Worm (Caenorhabditis elegans) whole organism, young adult: Measurements from ENCODE around the gene unc-53.

ENCODE experiments used
- F22D6.2 ChIP-seq: sonication (generic microtip); optimal IDR thresholded peaks from 2 replicates; lab custom pipeline; 2016; ENCODE audit warnings: mild to moderate bottlenecking, missing genetic modification characterization, missing compliant biosample characterization
- F23B12.7 ChIP-seq: sonication (generic microtip); optimal IDR thresholded peaks from 2 replicates; lab custom pipeline; 2017; ENCODE audit warnings: missing genetic modification characterization, mild to moderate bottlenecking, missing compliant biosample characterization, antibody characterized with exemption, moderate library complexity; ENCODE audit not compliant: insufficient read depth
- F33H1.4 ChIP-seq: fragments of 200-800 bp; sonication (Bioruptor generic); IDR thresholded peaks from 2 replicates; pipeline ENCODE4 v1.3.6; 2022; ENCODE audit warnings: missing genetic modification reagents, missing genetic modification characterization, missing compliant biosample characterization
- F52B5.7 ChIP-seq: sonication (generic microtip); optimal IDR thresholded peaks from 2 replicates; lab custom pipeline; 2016; ENCODE audit warnings: mild to moderate bottlenecking, missing genetic modification characterization, missing compliant biosample characterization
- T07F8.4 ChIP-seq: sonication (generic microtip); optimal IDR thresholded peaks from 2 replicates; lab custom pipeline; 2016; ENCODE audit warnings: mild to moderate bottlenecking, missing genetic modification characterization, moderate library complexity, missing compliant biosample characterization
- T26A5.8 ChIP-seq: sonication (generic microtip); optimal IDR thresholded peaks from 2 replicates; lab custom pipeline; 2016; ENCODE audit warnings: missing genetic modification characterization, missing compliant biosample characterization
- Y67H2A.10 ChIP-seq: fragments of 200-800 bp; sonication (Bioruptor generic); conservative IDR thresholded peaks from 2 replicates; pipeline ENCODE4 v1.3.6; 2022; ENCODE audit warnings: missing genetic modification reagents, missing genetic modification characterization, missing compliant biosample characterization
- attf-3 ChIP-seq: fragments of 200-800 bp; sonication (Bioruptor generic); conservative IDR thresholded peaks from 2 replicates; pipeline ENCODE4 v1.3.6; 2022; ENCODE audit warnings: missing genetic modification reagents, missing genetic modification characterization, missing compliant biosample characterization
- attf-6 ChIP-seq: fragments of 200-800 bp; sonication (Bioruptor generic); IDR thresholded peaks from 2 replicates; pipeline ENCODE4 v1.3.6; 2022; ENCODE audit warnings: missing genetic modification reagents, missing genetic modification characterization, missing compliant biosample characterization
- die-1 ChIP-seq: sonication (generic microtip); optimal IDR thresholded peaks from 2 replicates; lab custom pipeline; 2016; ENCODE audit warnings: missing genotype, mild to moderate bottlenecking, missing genetic modification characterization, missing compliant biosample characterization
- dox-1 ChIP-seq: fragments of 200-800 bp; sonication (Bioruptor generic); IDR thresholded peaks from 2 replicates; pipeline ENCODE4 v1.3.6; 2022; ENCODE audit warnings: missing genetic modification reagents, missing genetic modification characterization, missing compliant biosample characterization
- lin-35 ChIP-seq, 3 experiments: fragments of 150-350 bp in 2 of 3; sonication (generic microtip) in 1 of 3; optimal IDR thresholded peaks; 2 replicates each; lab custom pipeline; 2014 to 2018; ENCODE audit warnings: missing biosample characterization in 3 of 3, missing genetic modification characterization in 3 of 3, missing genetic modification reagents in 3 of 3
- lin-54 ChIP-seq: fragments of 200-800 bp; sonication (Bioruptor generic); optimal IDR thresholded peaks from 2 replicates; lab custom pipeline; 2018; ENCODE audit warnings: mild to moderate bottlenecking, missing genetic modification characterization, missing compliant biosample characterization
- lsl-1 ChIP-seq: fragments of 200-800 bp; sonication (Bioruptor generic); optimal IDR thresholded peaks from 2 replicates; lab custom pipeline; 2018; ENCODE audit warnings: mild to moderate bottlenecking, missing genetic modification characterization, moderate library complexity, missing compliant biosample characterization
- madf-3 ChIP-seq: fragments of 200-800 bp; sonication (Bioruptor generic); IDR thresholded peaks from 2 replicates; pipeline ENCODE4 v1.3.6; 2022; ENCODE audit warnings: missing genetic modification reagents, missing genetic modification characterization, missing compliant biosample characterization
- madf-6 ChIP-seq: fragments of 200-800 bp; sonication (Bioruptor generic); IDR thresholded peaks from 2 replicates; pipeline ENCODE4 v1.3.6; 2022; ENCODE audit warnings: missing genetic modification reagents, missing genetic modification characterization, missing compliant biosample characterization
- madf-8 ChIP-seq: fragments of 200-800 bp; sonication (Bioruptor generic); conservative IDR thresholded peaks from 2 replicates; pipeline ENCODE4 v1.3.6; 2022; ENCODE audit warnings: missing genetic modification reagents, missing genetic modification characterization, missing compliant biosample characterization
- mel-28 ChIP-seq: sonication (generic microtip); optimal IDR thresholded peaks from 2 replicates; lab custom pipeline; 2016; ENCODE audit warnings: borderline replicate concordance, mild to moderate bottlenecking, missing genetic modification characterization, missing compliant biosample characterization
- mes-4 ChIP-seq: sonication (generic microtip); optimal IDR thresholded peaks from 2 replicates; lab custom pipeline; 2016; ENCODE audit warnings: missing genotype, missing genetic modification characterization, missing compliant biosample characterization
- nfya-1 ChIP-seq: sonication (generic microtip); optimal IDR thresholded peaks from 2 replicates; lab custom pipeline; 2017; ENCODE audit warnings: antibody characterized with exemption, missing compliant biosample characterization, missing genetic modification characterization, borderline replicate concordance; ENCODE audit not compliant: insufficient read depth
- nfya-2 ChIP-seq: fragments of 200-800 bp; sonication (Bioruptor generic); IDR thresholded peaks from 2 replicates; pipeline ENCODE4 v1.3.6; 2022; ENCODE audit warnings: missing genetic modification reagents, missing genetic modification characterization, missing compliant biosample characterization
- nhr-80 ChIP-seq: sonication (generic microtip); optimal IDR thresholded peaks from 2 replicates; lab custom pipeline; 2016; ENCODE audit warnings: missing genetic modification characterization, missing compliant biosample characterization
- pbrm-1 ChIP-seq: fragments of 200-800 bp; sonication (Bioruptor generic); IDR thresholded peaks from 2 replicates; pipeline ENCODE4 v1.3.6; 2022; ENCODE audit warnings: missing genetic modification reagents, missing genetic modification characterization, missing compliant biosample characterization
- pha-4 ChIP-seq: fragments of 150-350 bp; sonication (generic microtip); optimal IDR thresholded peaks from 2 replicates; lab custom pipeline; 2014; ENCODE audit warnings: missing biosample characterization, missing genetic modification reagents, missing genetic modification characterization
- repo-1 ChIP-seq: sonication (generic microtip); optimal IDR thresholded peaks from 2 replicates; lab custom pipeline; 2017; ENCODE audit warnings: mild to moderate bottlenecking, missing genetic modification characterization, missing compliant biosample characterization
- snpc-1.1 ChIP-seq: sonication (generic microtip); optimal IDR thresholded peaks from 2 replicates; lab custom pipeline; 2017; ENCODE audit warnings: missing genetic modification characterization, mild to moderate bottlenecking, missing compliant biosample characterization, antibody characterized with exemption, moderate library complexity, missing genotype, missing genetic modification reagents; ENCODE audit not compliant: insufficient read depth
- xnd-1 ChIP-seq: sonication (generic microtip); optimal IDR thresholded peaks from 2 replicates; lab custom pipeline; 2016; ENCODE audit warnings: missing genotype, missing genetic modification reagents, missing genetic modification characterization, missing compliant biosample characterization
- zfh-2 ChIP-seq: fragments of 200-800 bp; sonication (Bioruptor generic); conservative IDR thresholded peaks from 2 replicates; pipeline ENCODE4 v1.3.6; 2022; ENCODE audit warnings: missing genetic modification reagents, missing genetic modification characterization, missing compliant biosample characterization
- ztf-18 ChIP-seq: sonication (generic microtip); optimal IDR thresholded peaks from 2 replicates; lab custom pipeline; 2016; ENCODE audit warnings: missing genotype, mild to moderate bottlenecking, missing genetic modification characterization, missing compliant biosample characterization
- ztf-26 ChIP-seq: sonication (generic microtip); optimal IDR thresholded peaks from 2 replicates; lab custom pipeline; 2017; ENCODE audit warnings: missing genetic modification characterization, missing compliant biosample characterization

The unc-53 gene

DNA sequence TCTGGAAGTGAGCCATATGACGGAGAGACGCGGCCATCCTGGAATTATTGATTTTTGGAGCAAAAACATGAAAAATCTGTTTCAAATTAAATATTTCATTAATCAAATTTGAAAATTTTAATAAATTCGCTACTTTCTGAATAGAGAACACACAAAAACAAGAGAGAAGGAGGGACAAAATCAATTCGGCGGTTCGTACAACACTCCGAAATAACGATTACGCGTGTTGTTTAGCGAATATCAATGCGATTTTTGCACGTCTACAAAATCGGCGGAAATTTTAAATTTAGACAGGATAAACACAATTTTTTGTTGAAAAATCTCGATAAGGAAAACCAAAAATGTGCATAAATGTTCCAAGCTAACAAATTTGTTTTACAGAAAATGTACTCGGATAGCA, 39.4 kb downstream of the unc-53 start, which contains the start of the genes sdhd-1 and ilkp-1 (continued):
- TF ChIP-seq snpc-1.1 = no peak
- no peak for TF ChIP-seq ztf-18 (tag; lab: Kevin White, UChicago)
- no peak for TF ChIP-seq mel-28 (tag; lab: Kevin White, UChicago)
- no peak for TF ChIP-seq T07F8.4
- TF ChIP-seq attf-3 (GFP tag; lab: Robert Waterston, UW) = peak; percentile 90
- TF ChIP-seq F23B12.7 (tag; lab: Kevin White, UChicago) = no peak

ce11 chrII:11048930-11049329, 40.3 kb downstream of the unc-53 start, which contains the start of gene F33A8.4:
Gene F33A8.4, minus strand, starts transcription at chrII:11049030.
- TF ChIP-seq die-1 (tag; lab: Kevin White, UChicago) = no peak

DNA sequence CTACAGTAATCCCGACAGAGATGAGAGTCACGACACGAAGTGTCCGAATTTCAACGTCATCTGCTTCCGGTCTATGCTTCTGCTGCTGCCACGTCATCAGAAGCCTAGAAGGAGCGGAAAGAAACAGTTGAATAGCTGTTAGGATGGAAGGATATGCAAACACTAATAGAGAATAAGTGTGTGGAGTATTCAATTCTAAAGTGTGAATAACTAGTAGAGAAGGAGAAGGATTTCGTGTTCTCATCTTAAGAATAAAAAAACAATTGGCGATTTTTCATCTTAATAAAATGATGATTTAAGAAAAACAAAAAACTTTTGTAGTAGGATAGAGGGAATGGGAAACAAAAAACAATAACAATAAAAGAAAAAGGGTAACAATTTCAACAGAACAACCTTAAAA, 43.4 kb downstream of the unc-53 start, which contains the start of gene col-83:
Gene col-83, minus strand, starts transcription at position 101 of the 400 bp plus-strand sequence.
- TF ChIP-seq ztf-26 (tag; lab: Kevin White, UChicago) = no peak
- no peak for TF ChIP-seq madf-3
- no peak for TF ChIP-seq die-1 (tag; lab: Kevin White, UChicago)
- TF ChIP-seq F33H1.4 (GFP tag; lab: Robert Waterston, UW) = no peak
- TF ChIP-seq attf-6 = no peak
- no peak for TF ChIP-seq nfya-1 (tag; lab: Kevin White, UChicago)
- no peak for TF ChIP-seq T07F8.4
- no peak for TF ChIP-seq nfya-2 (GFP tag; lab: Robert Waterston, UW)
- no peak for TF ChIP-seq F52B5.7
- TF ChIP-seq repo-1 (tag; lab: Kevin White, UChicago) = no peak

- TF ChIP-seq pha-4 (tag; lab: Kevin White, UChicago) = no peak
- peak; percentile 64 for TF ChIP-seq zfh-2 (GFP tag; lab: Robert Waterston, UW)
- no peak for TF ChIP-seq madf-8 (GFP tag; lab: Robert Waterston, UW)
- TF ChIP-seq T26A5.8 = no peak
Measured at ce11 chrII:11044193-11044568, 45.1 kb downstream of the unc-53 start.

DNA sequence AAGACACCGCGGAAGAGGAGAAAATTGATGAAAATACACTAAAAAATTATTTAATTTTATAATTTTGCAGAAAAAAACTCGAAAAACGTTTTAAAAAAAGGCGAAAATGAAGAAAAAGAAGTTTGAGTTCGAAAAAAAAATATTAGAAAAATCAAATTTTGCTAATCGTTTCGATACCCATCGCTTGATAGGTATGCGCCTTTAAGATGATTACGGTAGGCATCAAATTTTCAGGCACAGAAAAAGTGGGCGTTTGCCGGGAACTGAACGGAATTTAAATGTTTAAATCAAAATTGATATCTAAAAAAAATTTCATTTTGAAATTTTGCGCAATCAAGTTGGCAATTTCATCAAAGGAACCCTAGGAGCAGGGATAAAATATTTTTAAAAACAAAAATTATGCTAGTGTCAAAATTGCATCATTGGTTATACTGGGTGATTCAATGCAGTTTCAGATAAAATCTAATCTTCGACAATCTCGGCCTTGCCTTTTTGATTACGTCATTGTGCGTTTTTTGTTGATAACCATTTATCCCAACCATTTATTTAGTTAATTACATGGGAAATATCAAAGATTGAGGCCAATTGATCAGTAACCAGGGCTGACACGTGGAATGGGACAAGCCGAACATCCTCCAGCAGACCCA, 45.6 kb downstream of the unc-53 start:
- TF ChIP-seq Y67H2A.10 (GFP tag; lab: Robert Waterston, UW) (no peak), F22D6.2 (tag; lab: Kevin White, UChicago) (no peak), lin-35 (GFP tag; optimal IDR thresholded peaks at IDR 0.05; lab: Kevin White, UChicago) (no peak), nhr-80 (no peak), lin-54 (no peak), pbrm-1 (GFP tag; lab: Robert Waterston, UW) (no peak), lsl-1 (peak; percentile 63), xnd-1 (peak; percentile 18), dox-1 (no peak), madf-8 (GFP tag; lab: Robert Waterston, UW) (peak; percentile 63), mes-4 (tag; lab: Kevin White, UChicago) (no peak), madf-6 (GFP tag; lab: Robert Waterston, UW) (peak; percentile 60; the same call in 1 of the 2 replicates)
- TF ChIP-seq, all 124 proteins: peak for 4
